Worm (Caenorhabditis elegans) whole organism, L2 larva: ENCODE measurements around the gene atln-1.
A peak's percentile ranks its signal among the peaks of the same experiment; 100 is the strongest.
"Not testable (repeated sequence)": the region's sequence is repeated elsewhere in the genome, so short reads cannot be mapped to it uniquely, and the experiment has no call there.

Source experiments
- C34F6.9 ChIP-seq: fragments of 150-350 bp; optimal IDR thresholded peaks from 2 replicates; lab custom pipeline; 2014; ENCODE audit warnings: missing biosample characterization, missing genetic modification characterization
- F13H6.1 ChIP-seq: sonication (generic microtip); optimal IDR thresholded peaks from 2 replicates; lab custom pipeline; 2016; ENCODE audit warnings: missing genetic modification characterization, missing compliant biosample characterization
- R02D3.7 ChIP-seq: fragments of 150-350 bp; optimal IDR thresholded peaks from 2 replicates; lab custom pipeline; 2014; ENCODE audit warnings: missing biosample characterization, missing genetic modification characterization
- Y55F3AM.14 ChIP-seq: fragments of 200-800 bp; sonication (Bioruptor generic); optimal IDR thresholded peaks from 2 replicates; lab custom pipeline; 2018; ENCODE audit warnings: mild to moderate bottlenecking, missing genetic modification characterization, missing compliant biosample characterization
- alr-1 ChIP-seq: fragments of 150-350 bp; optimal IDR thresholded peaks from 2 replicates; lab custom pipeline; 2014; ENCODE audit warnings: missing biosample characterization, missing genetic modification characterization
- aly-2 ChIP-seq: fragments of 150-350 bp; optimal IDR thresholded peaks from 2 replicates; lab custom pipeline; 2014; ENCODE audit warnings: missing biosample characterization, missing genetic modification characterization
- blmp-1 ChIP-seq: sonication (generic microtip); optimal IDR thresholded peaks from 2 replicates; lab custom pipeline; 2017; ENCODE audit warnings: missing genetic modification characterization, mild to moderate bottlenecking, missing compliant biosample characterization, antibody characterized with exemption, moderate library complexity; ENCODE audit not compliant: insufficient read depth
- ceh-16 ChIP-seq: fragments of 150-350 bp; optimal IDR thresholded peaks from 2 replicates; lab custom pipeline; 2014; ENCODE audit warnings: missing biosample characterization, missing genetic modification characterization
- crh-2 ChIP-seq: sonication (generic microtip); optimal IDR thresholded peaks from 2 replicates; lab custom pipeline; 2017; ENCODE audit warnings: missing biosample characterization, missing genetic modification characterization
- dmd-4 ChIP-seq: sonication (generic microtip); optimal IDR thresholded peaks from 2 replicates; lab custom pipeline; 2017; ENCODE audit warnings: missing biosample characterization, missing genetic modification characterization
- elt-1 ChIP-seq: fragments of 150-350 bp; optimal IDR thresholded peaks from 2 replicates; lab custom pipeline; 2014; ENCODE audit warnings: missing biosample characterization, missing genetic modification characterization
- elt-3 ChIP-seq: sonication (generic microtip); optimal IDR thresholded peaks from 2 replicates; lab custom pipeline; 2017; ENCODE audit warnings: missing biosample characterization, missing genetic modification characterization
- fos-1 ChIP-seq: fragments of 150-350 bp; optimal IDR thresholded peaks from 2 replicates; lab custom pipeline; 2014; ENCODE audit warnings: missing biosample characterization, missing genetic modification characterization
- lin-11 ChIP-seq: fragments of 150-350 bp; sonication (generic microtip); optimal IDR thresholded peaks from 2 replicates; lab custom pipeline; 2014; ENCODE audit warnings: missing biosample characterization, missing genetic modification characterization, inconsistent platforms, mixed read lengths
- lin-13 ChIP-seq: fragments of 150-350 bp; optimal IDR thresholded peaks from 2 replicates; lab custom pipeline; 2014; ENCODE audit warnings: missing biosample characterization, missing genetic modification reagents, missing genetic modification characterization
- lin-39 ChIP-seq: fragments of 150-350 bp; optimal IDR thresholded peaks from 2 replicates; lab custom pipeline; 2014; ENCODE audit warnings: missing biosample characterization, missing genetic modification reagents, missing genetic modification characterization
- lsy-2 ChIP-seq, 2 experiments: fragments of 150-350 bp in 1 of 2; sonication (generic microtip) in 1 of 2; optimal IDR thresholded peaks; 2 replicates each; lab custom pipeline; 2014 to 2017; ENCODE audit warnings: missing biosample characterization in 2 of 2, missing genetic modification characterization in 2 of 2
- mab-5 ChIP-seq: fragments of 150-350 bp; optimal IDR thresholded peaks from 2 replicates; lab custom pipeline; 2014; ENCODE audit warnings: missing biosample characterization, missing genetic modification characterization
- mbf-1 ChIP-seq: sonication (generic microtip); optimal IDR thresholded peaks from 2 replicates; lab custom pipeline; 2017; ENCODE audit warnings: missing biosample characterization, missing genetic modification characterization
- mdl-1 ChIP-seq, 2 experiments: fragments of 150-350 bp in 1 of 2; sonication (generic microtip) in 1 of 2; optimal IDR thresholded peaks; 2 replicates each; lab custom pipeline; 2017; ENCODE audit warnings: missing biosample characterization in 2 of 2, missing genetic modification characterization in 2 of 2
- nhr-10 ChIP-seq: sonication (generic microtip); optimal IDR thresholded peaks from 2 replicates; lab custom pipeline; 2017; ENCODE audit warnings: missing biosample characterization, missing genetic modification characterization
- nhr-12 ChIP-seq: fragments of 150-350 bp; optimal IDR thresholded peaks from 2 replicates; lab custom pipeline; 2014; ENCODE audit warnings: missing biosample characterization, missing genetic modification characterization
- nhr-129 ChIP-seq: fragments of 150-350 bp; optimal IDR thresholded peaks from 2 replicates; lab custom pipeline; 2014; ENCODE audit warnings: missing biosample characterization, missing genetic modification characterization
- nhr-21 ChIP-seq: fragments of 150-350 bp; optimal IDR thresholded peaks from 2 replicates; lab custom pipeline; 2014; ENCODE audit warnings: missing biosample characterization, missing genetic modification characterization
- nhr-237 ChIP-seq: fragments of 150-350 bp; optimal IDR thresholded peaks from 2 replicates; lab custom pipeline; 2014; ENCODE audit warnings: missing biosample characterization, missing genetic modification characterization
- nhr-25 ChIP-seq: fragments of 150-350 bp; sonication (generic microtip); optimal IDR thresholded peaks from 3 replicates; lab custom pipeline; 2014; ENCODE audit warnings: missing biosample characterization, missing genetic modification characterization
- nhr-6 ChIP-seq: fragments of 150-350 bp; optimal IDR thresholded peaks from 2 replicates; lab custom pipeline; 2014; ENCODE audit warnings: missing biosample characterization, missing genetic modification characterization
- nhr-77 ChIP-seq: fragments of 150-350 bp; optimal IDR thresholded peaks from 2 replicates; lab custom pipeline; 2014; ENCODE audit warnings: missing biosample characterization, missing genetic modification characterization
- peb-1 ChIP-seq: fragments of 150-350 bp; optimal IDR thresholded peaks from 2 replicates; lab custom pipeline; 2014; ENCODE audit warnings: missing biosample characterization, missing genetic modification characterization
- sem-4 ChIP-seq: fragments of 150-350 bp; optimal IDR thresholded peaks from 2 replicates; lab custom pipeline; 2014; ENCODE audit warnings: missing biosample characterization, missing genetic modification reagents, missing genetic modification characterization
- snpc-4 ChIP-seq: fragments of 150-350 bp; optimal IDR thresholded peaks from 2 replicates; lab custom pipeline; 2014; ENCODE audit warnings: missing biosample characterization, missing genetic modification characterization
- unc-39 ChIP-seq: fragments of 150-350 bp; optimal IDR thresholded peaks from 2 replicates; lab custom pipeline; 2014; ENCODE audit warnings: missing biosample characterization, missing genetic modification characterization
- unc-55 ChIP-seq: fragments of 150-350 bp; sonication (generic microtip); optimal IDR thresholded peaks from 3 replicates; lab custom pipeline; 2014; ENCODE audit warnings: missing biosample characterization, missing genetic modification reagents, missing genetic modification characterization
- unc-62 ChIP-seq: fragments of 150-350 bp; optimal IDR thresholded peaks from 2 replicates; lab custom pipeline; 2014; ENCODE audit warnings: missing biosample characterization, missing genetic modification reagents, missing genetic modification characterization
- ztf-11 ChIP-seq: sonication (generic microtip); optimal IDR thresholded peaks from 2 replicates; lab custom pipeline; 2017; ENCODE audit warnings: missing biosample characterization, missing genetic modification characterization
- ztf-4 ChIP-seq: fragments of 150-350 bp; optimal IDR thresholded peaks from 2 replicates; lab custom pipeline; 2014; ENCODE audit warnings: missing biosample characterization, missing genetic modification characterization

atln-1 gene

ce11 chrIV:2799890-2800289 is 11.4 kb downstream of the atln-1 start:
- TF ChIP-seq mab-5 (tag; lab: Kevin White, UChicago) (no peak), nhr-6 (tag; lab: Kevin White, UChicago) (no peak), blmp-1 (no peak), elt-3 (tag; lab: Kevin White, UChicago) (no peak), aly-2 (tag; lab: Kevin White, UChicago) (no peak), snpc-4 (no peak), lin-39 (tag; lab: Kevin White, UChicago) (no peak), mbf-1 (tag; lab: Kevin White, UChicago) (no peak), unc-39 (no peak), peb-1 (no peak), mdl-1 (tag; optimal IDR thresholded peaks at IDR 0.05; lab: Kevin White, UChicago) (no peak), unc-62 (no peak), nhr-129 (tag; lab: Kevin White, UChicago) (no peak), sem-4 (tag; lab: Kevin White, UChicago) (no peak), ceh-16 (no peak), fos-1 (tag; lab: Kevin White, UChicago) (no peak), lin-11 (tag; lab: Kevin White, UChicago) (no peak), dmd-4 (tag; lab: Kevin White, UChicago) (no peak)
- TF ChIP-seq, all 48 proteins: peak for 0

ce11 chrIV:2801004-2801403 is 12.5 kb downstream of the atln-1 start:
- TF ChIP-seq ztf-4 (no peak), nhr-6 (tag; lab: Kevin White, UChicago) (no peak), ztf-11 (tag; lab: Kevin White, UChicago) (no peak), elt-3 (tag; lab: Kevin White, UChicago) (no peak), dmd-4 (tag; lab: Kevin White, UChicago) (no peak), unc-55 (GFP tag; lab: Kevin White, UChicago) (peak; percentile 20), F13H6.1 (tag; lab: Kevin White, UChicago) (no peak), lsy-2 (tag; optimal IDR thresholded peaks at IDR 0.05; lab: Kevin White, UChicago) (peak in 1 of 2 experiments; percentile 17), mab-5 (tag; lab: Kevin White, UChicago) (no peak), alr-1 (tag; lab: Kevin White, UChicago) (no peak), C34F6.9 (tag; lab: Kevin White, UChicago) (peak; percentile 10), nhr-10 (tag; lab: Kevin White, UChicago) (no peak), lin-13 (peak; percentile 35)

ce11 chrIV:2801558-2801957 is 13.1 kb downstream of the atln-1 start, which contains the start of gene Y54G2A.44:
Gene Y54G2A.44 (plus strand): TSS chrIV:2801858.
- TF ChIP-seq nhr-21 (tag; lab: Kevin White, UChicago); blmp-1; nhr-12 (tag; lab: Kevin White, UChicago): not testable (repeated sequence)

ce11 chrIV:2802193-2802592 is 13.7 kb downstream of the atln-1 start:
- TF ChIP-seq nhr-25 (no peak), mdl-1 (tag; optimal IDR thresholded peaks at IDR 0.05; lab: Kevin White, UChicago) (no peak), unc-55 (GFP tag; lab: Kevin White, UChicago) (peak; percentile 20)

- TF ChIP-seq mbf-1 (tag; lab: Kevin White, UChicago) (no peak), nhr-21 (tag; lab: Kevin White, UChicago) (no peak), dmd-4 (tag; lab: Kevin White, UChicago) (no peak), nhr-237 (tag; lab: Kevin White, UChicago) (no peak), nhr-25 (no peak), lin-13 (no peak), elt-1 (tag; lab: Kevin White, UChicago) (no peak), unc-62 (no peak), peb-1 (no peak), crh-2 (tag; lab: Kevin White, UChicago) (no peak), snpc-4 (no peak), R02D3.7 (tag; lab: Kevin White, UChicago) (no peak), aly-2 (tag; lab: Kevin White, UChicago) (no peak), elt-3 (tag; lab: Kevin White, UChicago) (no peak), nhr-77 (no peak), alr-1 (tag; lab: Kevin White, UChicago) (no peak), Y55F3AM.14 (no peak), mdl-1 (tag; optimal IDR thresholded peaks at IDR 0.05; lab: Kevin White, UChicago) (no peak)
Measured at ce11 chrIV:2803652-2804051, 15.2 kb downstream of the atln-1 start, which contains the start of gene Y54G2A.32. Gene Y54G2A.32 (plus strand): TSS chrIV:2803952.
